Fruit fly (Drosophila melanogaster): ENCODE measurements around the gene Pfdn1.
A peak's percentile ranks its signal among the peaks of the same experiment; 100 is the strongest.

The Pfdn1 gene

dm6 chr2L:6068544-6069251, at the start of gene Pfdn1, which contains the start of gene CG9150:
Gene Pfdn1 (plus strand): TSS chr2L:6069079.
Gene CG9150 (minus strand): TSS chr2L:6068594.
- TF ChIP-seq CG42726 (GFP tag; IDR thresholded peaks at IDR 0.05; ENCODE audit: partially characterized antibody), result peak; percentile 69; the same call in 1 of the 2 replicates
- no peak; the same call in 2 of the 3 replicates for TF ChIP-seq CG34422 (GFP tag; IDR thresholded peaks at IDR 0.05)
- TF ChIP-seq lov (optimal IDR thresholded peaks at IDR 0.05), result no peak
- TF ChIP-seq lov (GFP tag; IDR thresholded peaks at IDR 0.05), result no peak
- TF ChIP-seq ind (GFP tag; optimal IDR thresholded peaks at IDR 0.05), result no peak
- no peak for TF ChIP-seq CG1529 (GFP tag; optimal IDR thresholded peaks at IDR 0.05)
- TF ChIP-seq slp2 (GFP tag; optimal IDR thresholded peaks at IDR 0.05), result no peak
- no peak for TF ChIP-seq Hr3 (GFP tag; optimal IDR thresholded peaks at IDR 0.05)
- no peak for TF ChIP-seq CG43689 (GFP tag; IDR thresholded peaks at IDR 0.05)
- TF ChIP-seq amos (GFP tag; IDR thresholded peaks at IDR 0.05; ENCODE audit: partially characterized antibody), result peak; percentile 92
- no peak for TF ChIP-seq cad (GFP tag; optimal IDR thresholded peaks at IDR 0.05)
- TF ChIP-seq CG5953 (GFP tag; IDR thresholded peaks at IDR 0.05), result no peak
- TF ChIP-seq CG9609 (GFP tag; optimal IDR thresholded peaks at IDR 0.05), result no peak
- TF ChIP-seq disco-r (GFP tag; optimal IDR thresholded peaks at IDR 0.05), result no peak
- TF ChIP-seq CG8478 (optimal IDR thresholded peaks at IDR 0.05), result no peak
- TF ChIP-seq dmrt11E (tag; optimal IDR thresholded peaks at IDR 0.05), result no peak
- no peak for TF ChIP-seq CG6272 (GFP tag; IDR thresholded peaks at IDR 0.05)
- TF ChIP-seq Hsf (GFP tag; optimal IDR thresholded peaks at IDR 0.05), result no peak
- no peak for TF ChIP-seq CG10654 (GFP tag; optimal IDR thresholded peaks at IDR 0.05)
- peak; percentile 30 for TF ChIP-seq Fer1 (GFP tag; optimal IDR thresholded peaks at IDR 0.05)
- TF ChIP-seq pfk (GFP tag; optimal IDR thresholded peaks at IDR 0.05), result no peak
- TF ChIP-seq grau (tag; optimal IDR thresholded peaks at IDR 0.05), result no peak
- no peak for TF ChIP-seq pita (GFP tag; optimal IDR thresholded peaks at IDR 0.05)
- TF ChIP-seq CG11456 (GFP tag; IDR thresholded peaks at IDR 0.05), result no peak
- no peak for TF ChIP-seq CG12769 (tag; optimal IDR thresholded peaks at IDR 0.05)
- TF ChIP-seq CG11695 (GFP tag; IDR thresholded peaks at IDR 0.05), result no peak
- TF ChIP-seq CG10274 (GFP tag; optimal IDR thresholded peaks at IDR 0.05), result no peak
- peak; percentile 35 for TF ChIP-seq CG1603 (tag; optimal IDR thresholded peaks at IDR 0.05)
- no peak for TF ChIP-seq maf-S (GFP tag; optimal IDR thresholded peaks at IDR 0.05)
- no peak for TF ChIP-seq CG13775 (GFP tag; optimal IDR thresholded peaks at IDR 0.05)
- TF ChIP-seq CG30403 (GFP tag; optimal IDR thresholded peaks at IDR 0.05), result no peak
- no peak for TF ChIP-seq CG4282 (GFP tag; optimal IDR thresholded peaks at IDR 0.05)
- no peak for TF ChIP-seq CG8924 (tag; optimal IDR thresholded peaks at IDR 0.05)
- no peak for TF ChIP-seq Stat92E (GFP tag; optimal IDR thresholded peaks at IDR 0.05)
- TF ChIP-seq CG3163 (GFP tag; optimal IDR thresholded peaks at IDR 0.05), result no peak
- TF ChIP-seq CG11723 (GFP tag; optimal IDR thresholded peaks at IDR 0.05), result no peak
- no peak for TF ChIP-seq Eip74EF (GFP tag; optimal IDR thresholded peaks at IDR 0.05)
- TF ChIP-seq Fer3 (tag; optimal IDR thresholded peaks at IDR 0.05), result no peak
- no peak for TF ChIP-seq E2f1 (GFP tag; IDR thresholded peaks at IDR 0.05)
- no peak for TF ChIP-seq Bdp1 (GFP tag; optimal IDR thresholded peaks at IDR 0.05)
- TF ChIP-seq CG7839 (tag; optimal IDR thresholded peaks at IDR 0.05), result no peak
- no peak for TF ChIP-seq CG12391 (tag; optimal IDR thresholded peaks at IDR 0.05)
- no peak for TF ChIP-seq Hr51 (GFP tag; optimal IDR thresholded peaks at IDR 0.05)
- peak; percentile 94 for TF ChIP-seq Bgb (GFP tag; IDR thresholded peaks at IDR 0.05; ENCODE audit: partially characterized antibody)
- TF ChIP-seq Dip2 (GFP tag; IDR thresholded peaks at IDR 0.05), result no peak
- peak; percentile 95 for TF ChIP-seq E2f2 (GFP tag; IDR thresholded peaks at IDR 0.05)
- TF ChIP-seq CG18476 (GFP tag; optimal IDR thresholded peaks at IDR 0.05), result no peak
- TF ChIP-seq klu (GFP tag; IDR thresholded peaks at IDR 0.05), result no peak
- TF ChIP-seq CG8359 (GFP tag; optimal IDR thresholded peaks at IDR 0.05; ENCODE audit: borderline replicate concordance), result no peak
- no peak for TF ChIP-seq aop (GFP tag; IDR thresholded peaks at IDR 0.05)

Measured in whole organism, embryonic.